Worm (Caenorhabditis elegans): ENCODE data around the gene F46G10.2.

DNA sequence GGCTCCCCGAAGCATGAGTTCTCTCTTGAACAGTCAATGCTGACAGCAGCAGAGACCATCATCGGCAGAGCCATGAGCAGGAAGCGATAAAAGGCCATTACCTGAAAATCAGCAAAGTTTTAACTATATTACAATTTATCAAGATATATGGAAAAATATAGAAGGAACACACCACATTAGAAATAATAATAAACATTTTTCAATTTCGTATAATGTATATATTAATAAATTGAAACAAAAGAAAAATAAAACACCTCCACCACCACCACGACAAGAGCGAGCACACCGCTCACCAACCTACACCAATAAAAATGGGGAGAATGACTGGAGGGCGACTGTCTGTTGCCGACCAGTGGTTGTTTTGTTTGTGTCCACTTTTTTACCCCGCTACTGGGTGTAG is 36.2 kb upstream of the F46G10.2 start, which contains the start of gene R04D3.2:
- no peak for TF ChIP-seq alr-1 (tag; optimal IDR thresholded peaks at IDR 0.05; ENCODE audit: borderline replicate concordance)
- TF ChIP-seq fkh-10 (GFP tag; optimal IDR thresholded peaks at IDR 0.05), result no peak
- no peak for TF ChIP-seq aly-2 (tag; optimal IDR thresholded peaks at IDR 0.05)
- TF ChIP-seq ces-1 (GFP tag; optimal IDR thresholded peaks at IDR 0.05), result no peak
- no peak for TF ChIP-seq mdl-1 (tag; optimal IDR thresholded peaks at IDR 0.05)
- TF ChIP-seq C34B4.2 (tag; optimal IDR thresholded peaks at IDR 0.05), result no peak
- no peak for TF ChIP-seq ama-1 (optimal IDR thresholded peaks at IDR 0.05)

All from whole organism, L1 larva.